Worm (Caenorhabditis elegans) whole organism, midembryonic: Measurements from ENCODE around the gene sde-2.

ENCODE experiments used
- T22C8.4 ChIP-seq: fragments of 200-800 bp; sonication (Bioruptor generic); IDR thresholded peaks from 2 replicates; pipeline ENCODE4 v1.3.6; 2022; ENCODE audit warnings: missing genetic modification characterization, missing compliant biosample characterization
- cog-1 ChIP-seq: sonication (generic microtip); optimal IDR thresholded peaks from 2 replicates; lab custom pipeline; 2016; ENCODE audit warnings: missing genetic modification characterization, missing compliant biosample characterization
- flt-1 ChIP-seq: fragments of 200-800 bp; sonication (Bioruptor generic); IDR thresholded peaks from 2 replicates; pipeline ENCODE4 v1.3.6; 2022; ENCODE audit warnings: missing genetic modification characterization, missing compliant biosample characterization
- klf-2 ChIP-seq: fragments of 200-800 bp; sonication (Bioruptor generic); conservative IDR thresholded peaks from 2 replicates; pipeline ENCODE4 v1.3.6; 2022; ENCODE audit warnings: missing genetic modification reagents, missing genetic modification characterization, missing compliant biosample characterization
- med-1 ChIP-seq: sonication (generic microtip); optimal IDR thresholded peaks from 2 replicates; lab custom pipeline; 2017; ENCODE audit warnings: missing genetic modification characterization, mild to moderate bottlenecking, missing compliant biosample characterization, antibody characterized with exemption, missing genetic modification reagents; ENCODE audit not compliant: insufficient read depth
- ref-1 ChIP-seq: fragments of 200-800 bp; sonication (Bioruptor generic); conservative IDR thresholded peaks from 2 replicates; pipeline ENCODE4 v1.3.6; 2022; ENCODE audit warnings: missing genetic modification reagents, missing genetic modification characterization, missing compliant biosample characterization
- tab-1 ChIP-seq: fragments of 200-800 bp; sonication (Bioruptor generic); IDR thresholded peaks from 2 replicates; pipeline ENCODE4 v1.3.6; 2022; ENCODE audit warnings: missing genetic modification characterization, missing compliant biosample characterization

DNA sequence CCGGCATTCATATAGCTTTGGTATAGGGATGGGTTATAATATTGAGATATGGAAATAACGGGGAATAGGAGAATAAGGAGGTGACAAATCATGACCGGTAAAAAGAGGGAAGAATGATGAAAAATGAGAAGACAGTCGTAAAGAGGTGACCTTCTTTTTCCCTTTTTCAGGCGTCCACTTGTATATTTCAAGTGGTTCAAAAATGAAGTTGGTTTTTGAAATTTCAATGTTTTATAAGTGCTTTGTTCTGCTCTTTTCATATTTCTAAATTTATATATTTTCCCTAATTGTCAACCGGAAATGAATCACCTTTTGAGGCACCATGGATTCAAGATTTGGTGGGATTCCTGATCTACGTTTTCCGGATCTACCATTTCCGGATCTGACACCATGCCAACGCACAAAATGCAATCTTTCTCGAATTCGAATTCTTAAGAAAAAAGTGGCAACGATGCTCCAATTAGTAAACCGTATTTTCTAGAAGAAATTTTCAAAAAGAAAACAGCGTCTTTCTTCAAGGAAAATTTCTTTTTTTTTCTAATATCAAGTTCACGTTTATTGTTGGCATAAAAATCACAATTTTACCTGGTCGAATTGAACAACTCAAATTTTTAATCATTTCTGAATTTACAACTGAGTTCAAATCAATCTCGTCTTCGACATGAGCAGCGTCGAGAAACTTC lies 37.7 kb upstream of the sde-2 start, which contains the start of the genes F53F4.2 and F53F4.18:
- no peak for TF ChIP-seq flt-1 (GFP tag; lab: Robert Waterston, UW)
- no peak for TF ChIP-seq tab-1
- TF ChIP-seq ref-1, result no peak
- TF ChIP-seq klf-2 (GFP tag; lab: Robert Waterston, UW), result no peak
- no peak for TF ChIP-seq T22C8.4
- TF ChIP-seq med-1 (GFP tag; lab: Kevin White, UChicago), result no peak
- TF ChIP-seq cog-1 (tag; lab: Kevin White, UChicago), result no peak
